Fruit fly (Drosophila melanogaster): ENCODE results near the gene Doc3.
A peak's percentile ranks its signal among the peaks of the same experiment; 100 is the strongest.

Doc3 gene

dm6 chr3L:9045318-9045717 lies 40.3 kb downstream of the Doc3 start (continued):
- peak; percentile 78 for TF ChIP-seq otp (GFP tag; IDR thresholded peaks at IDR 0.05)
- TF ChIP-seq CG9215 (GFP tag; IDR thresholded peaks at IDR 0.05): peak; percentile 27; the same call in 1 of the 2 replicates
- no peak for TF ChIP-seq CG11560 (tag; IDR thresholded peaks at IDR 0.05)
- peak; percentile 55 for TF ChIP-seq Sox102F (GFP tag; optimal IDR thresholded peaks at IDR 0.05)
- no peak for TF ChIP-seq hb (GFP tag; IDR thresholded peaks at IDR 0.05; ENCODE audit: partially characterized antibody)
- 0 out of 3 replicates have a peak, but pooled peaks have one; percentile 12 for TF ChIP-seq CG6175 (GFP tag; IDR thresholded peaks at IDR 0.05)
- no peak for TF ChIP-seq CkIIα-i1 (GFP tag; IDR thresholded peaks at IDR 0.05)
- TF ChIP-seq so (GFP tag; IDR thresholded peaks at IDR 0.05): peak; percentile 61; the same call in 2 of the 3 replicates
- peak; percentile 11 for TF ChIP-seq BtbVII (GFP tag; optimal IDR thresholded peaks at IDR 0.05)
- TF ChIP-seq schlank (tag; optimal IDR thresholded peaks at IDR 0.05): no peak
- TF ChIP-seq ems (GFP tag; optimal IDR thresholded peaks at IDR 0.05): peak; percentile 81
- TF ChIP-seq Gsc (GFP tag; IDR thresholded peaks at IDR 0.05): 0 out of 2 replicates have a peak, but pooled peaks have one; percentile 50
- TF ChIP-seq CG6854 (GFP tag; optimal IDR thresholded peaks at IDR 0.05): no peak
- peak; percentile 47 for TF ChIP-seq lbe (GFP tag; optimal IDR thresholded peaks at IDR 0.05)
- peak; percentile 25 for TF ChIP-seq CG3163 (GFP tag; optimal IDR thresholded peaks at IDR 0.05)
- TF ChIP-seq CG11504 (tag; optimal IDR thresholded peaks at IDR 0.05): peak; percentile 80
- TF ChIP-seq twi (tag; optimal IDR thresholded peaks at IDR 0.05): no peak
- TF ChIP-seq CG7963 (GFP tag; IDR thresholded peaks at IDR 0.05; ENCODE audit: partially characterized antibody): no peak
- TF ChIP-seq Opbp (GFP tag; IDR thresholded peaks at IDR 0.05; ENCODE audit: partially characterized antibody): no peak
- no peak for TF ChIP-seq br (optimal IDR thresholded peaks at IDR 0.05)
- TF ChIP-seq pzg (GFP tag; optimal IDR thresholded peaks at IDR 0.05): no peak
- TF ChIP-seq zen (tag; optimal IDR thresholded peaks at IDR 0.05): peak; percentile 81
- peak; percentile 28 for TF ChIP-seq fd64A (GFP tag; optimal IDR thresholded peaks at IDR 0.05)
- TF ChIP-seq knrl (GFP tag; IDR thresholded peaks at IDR 0.05; ENCODE audit: partially characterized antibody): no peak
- TF ChIP-seq CG17186 (GFP tag; optimal IDR thresholded peaks at IDR 0.05): no peak
- TF ChIP-seq onecut (GFP tag; IDR thresholded peaks at IDR 0.05): peak; percentile 50
- TF ChIP-seq CG1024 (GFP tag; IDR thresholded peaks at IDR 0.05): peak; percentile 58
- peak; percentile 29 for TF ChIP-seq CG13775 (GFP tag; optimal IDR thresholded peaks at IDR 0.05)
- TF ChIP-seq CG4328 (GFP tag; optimal IDR thresholded peaks at IDR 0.05): peak; percentile 16
- no peak for TF ChIP-seq wdn (GFP tag; IDR thresholded peaks at IDR 0.05)
- TF ChIP-seq CG3065 (GFP tag; optimal IDR thresholded peaks at IDR 0.05): no peak
- no peak for TF ChIP-seq CG2202 (tag; optimal IDR thresholded peaks at IDR 0.05)
- TF ChIP-seq vnd (GFP tag; IDR thresholded peaks at IDR 0.05; ENCODE audit: partially characterized antibody): no peak
- TF ChIP-seq CG10267 (tag; optimal IDR thresholded peaks at IDR 0.05): peak; percentile 69
- TF ChIP-seq CG33557 (GFP tag; optimal IDR thresholded peaks at IDR 0.05): peak; percentile 8
- TF ChIP-seq CG17829 (tag; optimal IDR thresholded peaks at IDR 0.05): peak; percentile 83
- no peak for TF ChIP-seq MESR4 (GFP tag; optimal IDR thresholded peaks at IDR 0.05)
- TF ChIP-seq bcd (GFP tag; optimal IDR thresholded peaks at IDR 0.05): peak; percentile 59
- no peak for TF ChIP-seq Lim3 (GFP tag; IDR thresholded peaks at IDR 0.05)
- TF ChIP-seq fu2 (GFP tag; optimal IDR thresholded peaks at IDR 0.05): no peak
- TF ChIP-seq CG16813 (GFP tag; IDR thresholded peaks at IDR 0.05; ENCODE audit: partially characterized antibody): no peak
- peak; percentile 33 for TF ChIP-seq CG3281 (GFP tag; optimal IDR thresholded peaks at IDR 0.05)
- no peak for TF ChIP-seq CG13287 (GFP tag; IDR thresholded peaks at IDR 0.05; ENCODE audit: partially characterized antibody)
- peak; percentile 83 for TF ChIP-seq CG6689 (GFP tag; IDR thresholded peaks at IDR 0.05)
- peak; percentile 24 for TF ChIP-seq CG12942 (GFP tag; optimal IDR thresholded peaks at IDR 0.05)
- peak; percentile 51 for TF ChIP-seq Asciz (GFP tag; optimal IDR thresholded peaks at IDR 0.05)
- no peak for TF ChIP-seq wek (GFP tag; optimal IDR thresholded peaks at IDR 0.05)
- TF ChIP-seq Deaf1 (tag; optimal IDR thresholded peaks at IDR 0.05): peak; percentile 56
- peak; percentile 78 for TF ChIP-seq E2f1 (GFP tag; IDR thresholded peaks at IDR 0.05)
- TF ChIP-seq HmgZ (tag; optimal IDR thresholded peaks at IDR 0.05): no peak

Measured in whole organism, embryonic.